Fruit fly (Drosophila melanogaster) S2 (cell line): ENCODE results near the gene Pten.

Source experiments
- CG8478 ChIP-seq: fragments of >200 bp; optimal IDR thresholded peaks from 2 replicates; lab custom pipeline; 2018
- CTCF ChIP-seq, 2 experiments: fragments of >200 bp; optimal IDR thresholded peaks; 2 replicates each; lab custom pipeline; 2018

DNA sequence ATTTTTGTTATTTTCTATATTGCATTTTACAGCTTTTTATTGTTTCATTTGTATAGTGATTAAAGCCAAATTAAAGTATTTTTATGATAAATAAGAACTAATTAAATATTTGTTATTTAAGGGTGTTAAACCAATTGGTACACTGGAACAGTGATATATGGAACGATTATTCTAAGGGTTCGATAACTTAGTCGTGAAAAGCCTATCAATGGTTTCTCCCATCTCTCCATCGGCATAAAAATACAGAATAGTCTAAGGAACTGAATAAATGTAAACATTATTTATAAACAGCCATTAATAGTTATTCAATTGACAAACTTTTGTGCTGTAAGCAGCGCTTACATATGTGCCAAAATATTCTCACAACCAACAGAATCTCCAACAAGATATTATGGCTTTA, 4.3 kb upstream of the Pten start, which contains the start of gene Mob3:
- TF ChIP-seq CG8478 (lab: Kevin White, UChicago) (no peak), CTCF (optimal IDR thresholded peaks at IDR 0.05; lab: Kevin White, UChicago) (no peak)
